Fruit fly (Drosophila melanogaster): Measurements from ENCODE around the gene CG10077.

CG10077 gene

dm6 chr3L:6943948-6944319 is 11.8 kb downstream of the CG10077 start (continued):
- no peak for TF ChIP-seq cwo (GFP tag; optimal IDR thresholded peaks at IDR 0.05)
- no peak for TF ChIP-seq CG2129 (GFP tag; IDR thresholded peaks at IDR 0.05; ENCODE audit: partially characterized antibody)
- peak; percentile 76 for TF ChIP-seq Med (GFP tag)
- TF ChIP-seq Optix (GFP tag; IDR thresholded peaks at IDR 0.05): no peak
- TF ChIP-seq CG13894 (tag; optimal IDR thresholded peaks at IDR 0.05): no peak
- TF ChIP-seq CG34422 (GFP tag; IDR thresholded peaks at IDR 0.05): no peak
- peak; percentile 9 for TF ChIP-seq CG2712 (tag; optimal IDR thresholded peaks at IDR 0.05)
- TF ChIP-seq salm (tag; optimal IDR thresholded peaks at IDR 0.05): no peak
- TF ChIP-seq HmgZ (tag; optimal IDR thresholded peaks at IDR 0.05): no peak
- no peak for TF ChIP-seq ttk (GFP tag; IDR thresholded peaks at IDR 0.05)
- TF ChIP-seq CG6175 (GFP tag; IDR thresholded peaks at IDR 0.05): no peak
- no peak for TF ChIP-seq CG12744 (GFP tag; optimal IDR thresholded peaks at IDR 0.05)
- TF ChIP-seq fu2 (GFP tag; optimal IDR thresholded peaks at IDR 0.05): no peak
- TF ChIP-seq CG3847 (GFP tag; IDR thresholded peaks at IDR 0.05): 0 out of 2 replicates have a peak, but pooled peaks have one; percentile 18
- no peak for TF ChIP-seq MBD-R2 (GFP tag; IDR thresholded peaks at IDR 0.05)
- no peak for TF ChIP-seq CG10565 (GFP tag; optimal IDR thresholded peaks at IDR 0.05)
- no peak for TF ChIP-seq Vsx1 (GFP tag; optimal IDR thresholded peaks at IDR 0.05)
- TF ChIP-seq CG32767 (GFP tag; IDR thresholded peaks at IDR 0.05): 0 out of 2 replicates have a peak, but pooled peaks have one; percentile 10
- TF ChIP-seq CG14860 (GFP tag; IDR thresholded peaks at IDR 0.05; ENCODE audit: partially characterized antibody): no peak
- no peak for TF ChIP-seq klu (GFP tag; IDR thresholded peaks at IDR 0.05)
- TF ChIP-seq CG15269 (tag; optimal IDR thresholded peaks at IDR 0.05): peak; percentile 34
- no peak for TF ChIP-seq sd (tag; optimal IDR thresholded peaks at IDR 0.05)
- no peak for TF ChIP-seq sc (optimal IDR thresholded peaks at IDR 0.05)
- no peak for TF ChIP-seq sc (GFP tag; optimal IDR thresholded peaks at IDR 0.05)
- no peak for TF ChIP-seq peb (GFP tag; IDR thresholded peaks at IDR 0.05)
- no peak for TF ChIP-seq CG1602 (GFP tag; optimal IDR thresholded peaks at IDR 0.05)
- no peak for TF ChIP-seq bab2 (GFP tag; optimal IDR thresholded peaks at IDR 0.05)
- no peak for TF ChIP-seq ewg (GFP tag; optimal IDR thresholded peaks at IDR 0.05)
- no peak for TF ChIP-seq CrebB (tag; optimal IDR thresholded peaks at IDR 0.05)
- TF ChIP-seq seq (GFP tag; IDR thresholded peaks at IDR 0.05): no peak
- no peak for TF ChIP-seq Dip3 (GFP tag; optimal IDR thresholded peaks at IDR 0.05)
- TF ChIP-seq CG42726 (GFP tag; IDR thresholded peaks at IDR 0.05; ENCODE audit: partially characterized antibody): no peak
- no peak for TF ChIP-seq croc (GFP tag; conservative IDR thresholded peaks at IDR 0.05)
- TF ChIP-seq bcd (GFP tag; optimal IDR thresholded peaks at IDR 0.05): no peak
- no peak for TF ChIP-seq CG14710 (tag; optimal IDR thresholded peaks at IDR 0.05)
- no peak for TF ChIP-seq CG3163 (GFP tag; optimal IDR thresholded peaks at IDR 0.05)
- no peak for TF ChIP-seq Rx (GFP tag; IDR thresholded peaks at IDR 0.05)
- TF ChIP-seq Elba2 (GFP tag; optimal IDR thresholded peaks at IDR 0.05): no peak
- no peak for TF ChIP-seq twi (tag; optimal IDR thresholded peaks at IDR 0.05)
- no peak for TF ChIP-seq usp (GFP tag; optimal IDR thresholded peaks at IDR 0.05)
- TF ChIP-seq Mes4 (GFP tag; optimal IDR thresholded peaks at IDR 0.05): no peak
- TF ChIP-seq fd3F (GFP tag; optimal IDR thresholded peaks at IDR 0.05): no peak
- no peak for TF ChIP-seq emc (GFP tag; optimal IDR thresholded peaks at IDR 0.05)
- no peak for TF ChIP-seq az2 (GFP tag; optimal IDR thresholded peaks at IDR 0.05)
- no peak for TF ChIP-seq CG8359 (GFP tag; optimal IDR thresholded peaks at IDR 0.05; ENCODE audit: borderline replicate concordance)
- TF ChIP-seq cg (GFP tag; optimal IDR thresholded peaks at IDR 0.05): no peak
- peak; percentile 22; the same call in 1 of the 2 replicates for TF ChIP-seq Atf6 (GFP tag; IDR thresholded peaks at IDR 0.05)
- no peak for TF ChIP-seq D19B (GFP tag; optimal IDR thresholded peaks at IDR 0.05)
- TF ChIP-seq rib (GFP tag; IDR thresholded peaks at IDR 0.05): no peak
- no peak for TF ChIP-seq CG12104 (GFP tag; optimal IDR thresholded peaks at IDR 0.05)
- no peak for TF ChIP-seq Nf-YB (GFP tag; optimal IDR thresholded peaks at IDR 0.05)
- TF ChIP-seq Deaf1 (tag; optimal IDR thresholded peaks at IDR 0.05): no peak

Measured in whole organism, embryonic.